Worm (Caenorhabditis elegans): ENCODE data around the gene best-15.

ce11 chrIV:10826029-10826428, 6.0 kb downstream of the best-15 start:
- TF ChIP-seq jun-1 (tag; optimal IDR thresholded peaks at IDR 0.05), result no peak
- no peak for TF ChIP-seq unc-62 (GFP tag; optimal IDR thresholded peaks at IDR 0.05)
- TF ChIP-seq lsy-2 (tag; optimal IDR thresholded peaks at IDR 0.05), result no peak
- no peak for TF ChIP-seq lin-14 (GFP tag; optimal IDR thresholded peaks at IDR 0.05)
- TF ChIP-seq mdl-1 (tag; optimal IDR thresholded peaks at IDR 0.05), result no peak
- TF ChIP-seq elt-3 (tag; optimal IDR thresholded peaks at IDR 0.05), result no peak
- no peak for TF ChIP-seq vab-15 (tag; optimal IDR thresholded peaks at IDR 0.05)

Measured in whole organism, L1 larva.